Worm (Caenorhabditis elegans) whole organism, L4 larva: ENCODE measurements around the gene str-38.

Experiments used
- ceh-28 ChIP-seq: fragments of 150-350 bp; optimal IDR thresholded peaks from 2 replicates; lab custom pipeline; 2014; ENCODE audit warnings: missing biosample characterization, missing genetic modification reagents, missing genetic modification characterization
- daf-12 ChIP-seq: fragments of 150-350 bp; optimal IDR thresholded peaks from 2 replicates; lab custom pipeline; 2014; ENCODE audit warnings: missing biosample characterization, missing genetic modification reagents, missing genetic modification characterization
- dpl-1 ChIP-seq: fragments of 150-350 bp; optimal IDR thresholded peaks from 2 replicates; lab custom pipeline; 2014; ENCODE audit warnings: missing biosample characterization, missing genetic modification reagents, missing genetic modification characterization
- lin-13 ChIP-seq: fragments of 150-350 bp; optimal IDR thresholded peaks from 2 replicates; lab custom pipeline; 2014; ENCODE audit warnings: missing biosample characterization, missing genetic modification reagents, missing genetic modification characterization
- lin-38 ChIP-seq: fragments of 200-800 bp; sonication (Bioruptor generic); IDR thresholded peaks from 2 replicates; pipeline ENCODE4 v1.3.6; 2022; ENCODE audit warnings: missing genetic modification reagents, missing genetic modification characterization, missing compliant biosample characterization
- lin-39 ChIP-seq: fragments of 150-350 bp; optimal IDR thresholded peaks from 2 replicates; lab custom pipeline; 2014; ENCODE audit warnings: missing biosample characterization, missing genetic modification reagents, missing genetic modification characterization
- nhr-77 ChIP-seq: fragments of 150-350 bp; optimal IDR thresholded peaks from 2 replicates; lab custom pipeline; 2014; ENCODE audit warnings: missing biosample characterization, missing genetic modification characterization
- pqm-1 ChIP-seq: sonication (generic microtip); optimal IDR thresholded peaks from 2 replicates; lab custom pipeline; 2017; ENCODE audit warnings: missing biosample characterization, missing genetic modification characterization
- snpc-4 ChIP-seq: fragments of 150-350 bp; optimal IDR thresholded peaks from 2 replicates; lab custom pipeline; 2014; ENCODE audit warnings: missing biosample characterization, missing genetic modification characterization
- unc-39 ChIP-seq: sonication (generic microtip); optimal IDR thresholded peaks from 2 replicates; lab custom pipeline; 2017; ENCODE audit warnings: missing biosample characterization, missing genetic modification characterization
- ztf-11 ChIP-seq: fragments of 150-350 bp; optimal IDR thresholded peaks from 2 replicates; lab custom pipeline; 2014; ENCODE audit warnings: missing biosample characterization, missing genetic modification characterization

- TF ChIP-seq lin-13 (GFP tag; lab: Kevin White, UChicago) (no peak), ztf-11 (tag; lab: Kevin White, UChicago) (no peak), nhr-77 (tag; lab: Kevin White, UChicago) (no peak), lin-39 (tag; lab: Kevin White, UChicago) (no peak), ceh-28 (tag; lab: Kevin White, UChicago) (no peak), dpl-1 (GFP tag; lab: Kevin White, UChicago) (no peak), snpc-4 (tag; lab: Kevin White, UChicago) (no peak), pqm-1 (tag; lab: Kevin White, UChicago) (no peak), daf-12 (tag; lab: Kevin White, UChicago) (no peak), unc-39 (tag; lab: Kevin White, UChicago) (no peak), lin-38 (no peak)
Observed at ce11 chrV:15752049-15752448, 19.9 kb upstream of the str-38 start, which contains the start of gene str-43.
